Worm (Caenorhabditis elegans): ENCODE data around the gene F53C11.9.

The F53C11.9 gene

ce11 chrV:13751811-13752210 lies 26.0 kb upstream of the F53C11.9 start, which contains the start of gene cld-9:
TSS of gene cld-9 (minus strand) at chrV:13751891.
- TF ChIP-seq tbx-37 (GFP tag; conservative IDR thresholded peaks at IDR 0.05): no peak
- TF ChIP-seq tbx-11 (GFP tag; IDR thresholded peaks at IDR 0.05): no peak

DNA sequence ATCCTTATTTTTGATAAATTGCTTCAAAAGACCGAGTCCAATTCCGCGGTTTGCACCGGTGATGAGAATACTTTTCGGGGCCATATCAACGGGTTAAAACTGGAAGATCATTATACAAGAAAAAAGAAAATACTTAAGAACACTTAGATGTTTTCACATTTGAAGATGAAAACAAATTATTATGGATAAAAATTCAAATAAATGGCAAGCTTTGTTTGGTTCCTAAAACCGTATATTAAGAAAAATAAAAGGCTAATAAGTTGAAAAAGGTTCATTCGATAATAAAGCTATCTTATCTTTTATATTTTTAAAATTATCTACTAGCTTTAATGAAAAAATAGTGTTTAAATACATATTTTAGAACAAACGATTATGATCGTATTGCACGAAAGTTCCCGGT lies 24.3 kb upstream of the F53C11.9 start, which contains the start of gene F20G2.1:
F20G2.1 (minus strand) TSS at position 101 of the 400 bp plus-strand sequence.
- TF ChIP-seq tbx-37 (GFP tag; conservative IDR thresholded peaks at IDR 0.05) (no peak), aly-1 (tag; optimal IDR thresholded peaks at IDR 0.05) (no peak), ama-1 (optimal IDR thresholded peaks at IDR 0.05) (no peak), pes-1 (GFP tag; IDR thresholded peaks at IDR 0.05) (no peak), flt-1 (GFP tag; IDR thresholded peaks at IDR 0.05) (no peak), ceh-36 (tag; optimal IDR thresholded peaks at IDR 0.05) (no peak), tra-4 (tag; optimal IDR thresholded peaks at IDR 0.05) (no peak), F13C5.2 (tag; optimal IDR thresholded peaks at IDR 0.05) (no peak), B0310.2 (tag; optimal IDR thresholded peaks at IDR 0.05) (no peak), hmbx-1 (tag; optimal IDR thresholded peaks at IDR 0.05) (no peak), ceh-13 (GFP tag; optimal IDR thresholded peaks at IDR 0.05) (no peak), scrt-1 (GFP tag; IDR thresholded peaks at IDR 0.05) (no peak), tbx-11 (GFP tag; IDR thresholded peaks at IDR 0.05) (no peak), hmg-4 (GFP tag; optimal IDR thresholded peaks at IDR 0.05) (no peak), hnd-1 (tag; optimal IDR thresholded peaks at IDR 0.05) (no peak), ets-7 (tag; optimal IDR thresholded peaks at IDR 0.05) (no peak)

DNA sequence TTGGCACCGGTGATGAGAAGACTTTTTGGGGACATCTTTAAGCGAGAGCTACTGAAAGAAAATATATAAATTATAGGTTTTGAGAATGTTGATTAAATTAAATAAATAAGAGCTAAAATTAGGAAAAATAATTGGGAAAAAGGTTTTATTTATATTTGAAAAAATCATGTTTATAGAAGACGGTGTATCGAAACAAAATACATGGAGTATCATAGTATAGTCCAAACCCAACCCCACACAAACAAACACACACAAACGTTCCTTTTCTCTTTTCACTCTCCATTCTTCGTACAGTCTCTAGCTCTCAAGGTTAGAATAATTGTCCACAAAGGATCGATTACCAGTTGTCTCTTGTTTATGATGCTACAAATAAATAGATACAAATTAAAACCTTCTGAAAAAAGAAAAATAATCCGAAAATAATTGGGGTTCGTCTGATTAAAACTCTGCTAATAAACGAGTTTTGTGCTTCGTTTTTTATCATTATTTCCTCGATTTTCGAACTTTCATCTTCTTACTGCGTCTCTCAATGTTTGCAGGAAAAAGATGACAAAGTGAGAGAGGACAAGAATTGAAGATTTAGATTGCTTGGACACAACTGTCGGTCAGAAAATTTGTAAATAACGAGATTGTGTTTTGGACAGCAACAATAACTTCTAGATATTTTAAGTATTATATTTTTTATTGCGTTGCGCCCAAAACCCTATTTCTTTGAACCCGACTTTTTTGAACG lies 21.3 kb upstream of the F53C11.9 start, which contains the start of gene F20G2.2:
F20G2.2 (minus strand) TSS at position 51 of the 733 bp plus-strand sequence.
- TF ChIP-seq ets-7 (tag; optimal IDR thresholded peaks at IDR 0.05) (no peak), ceh-36 (tag; optimal IDR thresholded peaks at IDR 0.05) (no peak), tbx-37 (GFP tag; conservative IDR thresholded peaks at IDR 0.05) (no peak), F13C5.2 (tag; optimal IDR thresholded peaks at IDR 0.05) (no peak), ceh-13 (GFP tag; optimal IDR thresholded peaks at IDR 0.05) (no peak)

DNA sequence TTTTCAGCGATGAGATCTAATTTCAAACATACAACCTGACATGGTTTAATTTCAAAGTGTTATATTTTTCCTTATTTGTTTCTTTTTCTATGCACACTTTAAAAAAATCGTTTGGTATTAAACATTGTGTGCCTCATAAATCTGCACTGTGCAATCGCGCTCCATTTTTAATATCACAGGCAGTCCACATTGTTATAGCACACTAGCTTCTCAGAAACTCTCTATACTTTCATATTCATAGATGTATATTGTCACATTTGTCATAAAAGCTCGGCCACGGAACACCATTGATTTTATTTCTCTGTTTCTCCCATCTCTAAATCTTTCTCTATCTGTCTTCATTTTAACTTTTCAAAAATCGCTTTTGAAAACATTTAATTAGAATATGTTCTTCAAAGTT lies 20.5 kb upstream of the F53C11.9 start:
- TF ChIP-seq tbx-37 (GFP tag; conservative IDR thresholded peaks at IDR 0.05): no peak
- no peak for TF ChIP-seq scrt-1 (GFP tag; IDR thresholded peaks at IDR 0.05)
- no peak for TF ChIP-seq hmbx-1 (tag; optimal IDR thresholded peaks at IDR 0.05)
- TF ChIP-seq tbx-11 (GFP tag; IDR thresholded peaks at IDR 0.05): no peak
- no peak for TF ChIP-seq aly-1 (tag; optimal IDR thresholded peaks at IDR 0.05)
- TF ChIP-seq ceh-13 (GFP tag; optimal IDR thresholded peaks at IDR 0.05): no peak
- no peak for TF ChIP-seq F13C5.2 (tag; optimal IDR thresholded peaks at IDR 0.05)
- no peak for TF ChIP-seq ama-1 (optimal IDR thresholded peaks at IDR 0.05)
- no peak for TF ChIP-seq ets-7 (tag; optimal IDR thresholded peaks at IDR 0.05)
- TF ChIP-seq tra-4 (tag; optimal IDR thresholded peaks at IDR 0.05): no peak

DNA sequence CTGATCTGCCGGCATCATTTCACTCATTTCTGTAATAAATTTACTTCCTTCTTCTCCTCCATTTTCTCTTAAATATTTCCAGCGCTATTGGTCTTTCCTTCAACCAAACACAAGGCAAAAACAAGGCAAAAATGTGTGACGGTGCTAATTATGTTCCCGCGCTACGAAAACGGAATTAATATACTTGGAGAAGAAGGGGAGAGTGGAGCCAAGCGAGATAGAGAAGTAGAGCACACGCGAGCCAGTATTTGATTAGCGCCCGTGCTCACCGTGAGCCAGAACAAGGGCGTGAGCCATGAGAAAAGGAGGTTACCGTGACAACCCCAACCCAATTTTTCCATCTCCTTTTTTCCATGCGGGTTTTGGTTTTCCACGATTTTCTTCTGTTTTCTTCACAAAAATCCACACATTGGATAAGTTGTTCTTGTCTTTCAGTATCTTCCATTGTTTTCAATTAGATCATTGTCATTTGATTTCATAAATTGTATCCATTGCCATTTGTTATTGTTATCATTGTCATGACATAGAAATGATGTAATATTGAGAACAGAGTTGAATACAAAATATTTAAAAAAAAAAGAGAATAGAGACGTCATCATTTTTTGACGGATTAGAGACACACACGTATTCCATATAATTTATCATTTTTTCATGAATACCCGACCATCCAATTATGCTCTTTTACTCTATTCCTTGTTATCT lies 15.2 kb upstream of the F53C11.9 start, which contains the start of gene F20G2.6:
F20G2.6 (plus strand) TSS at position 652 of the 702 bp plus-strand sequence.
- TF ChIP-seq tbx-37 (GFP tag; conservative IDR thresholded peaks at IDR 0.05) (no peak), B0310.2 (tag; optimal IDR thresholded peaks at IDR 0.05) (no peak), sea-1 (GFP tag; conservative IDR thresholded peaks at IDR 0.05) (no peak), ets-7 (tag; optimal IDR thresholded peaks at IDR 0.05) (no peak), pes-1 (GFP tag; IDR thresholded peaks at IDR 0.05) (no peak), aly-1 (tag; optimal IDR thresholded peaks at IDR 0.05) (no peak), ama-1 (optimal IDR thresholded peaks at IDR 0.05) (no peak), ceh-36 (tag; optimal IDR thresholded peaks at IDR 0.05) (no peak), scrt-1 (GFP tag; IDR thresholded peaks at IDR 0.05) (no peak), tbx-11 (GFP tag; IDR thresholded peaks at IDR 0.05) (no peak)

ce11 chrV:13763723-13764122 lies 14.1 kb upstream of the F53C11.9 start:
- no peak for TF ChIP-seq tbx-37 (GFP tag; conservative IDR thresholded peaks at IDR 0.05)
- TF ChIP-seq flt-1 (GFP tag; IDR thresholded peaks at IDR 0.05): no peak
- no peak for TF ChIP-seq F13C5.2 (tag; optimal IDR thresholded peaks at IDR 0.05)
- no peak for TF ChIP-seq B0310.2 (tag; optimal IDR thresholded peaks at IDR 0.05)
- TF ChIP-seq ceh-13 (GFP tag; optimal IDR thresholded peaks at IDR 0.05): no peak
- no peak for TF ChIP-seq ets-7 (tag; optimal IDR thresholded peaks at IDR 0.05)
- no peak for TF ChIP-seq hmg-4 (GFP tag; optimal IDR thresholded peaks at IDR 0.05)
- no peak for TF ChIP-seq hmbx-1 (tag; optimal IDR thresholded peaks at IDR 0.05)
- TF ChIP-seq pes-1 (GFP tag; IDR thresholded peaks at IDR 0.05): no peak
- TF ChIP-seq aly-1 (tag; optimal IDR thresholded peaks at IDR 0.05): no peak
- TF ChIP-seq tbx-11 (GFP tag; IDR thresholded peaks at IDR 0.05): no peak
- no peak for TF ChIP-seq sea-1 (GFP tag; conservative IDR thresholded peaks at IDR 0.05)
- TF ChIP-seq hnd-1 (tag; optimal IDR thresholded peaks at IDR 0.05): no peak
- no peak for TF ChIP-seq tra-4 (tag; optimal IDR thresholded peaks at IDR 0.05)
- TF ChIP-seq ceh-36 (tag; optimal IDR thresholded peaks at IDR 0.05): no peak
- no peak for TF ChIP-seq scrt-1 (GFP tag; IDR thresholded peaks at IDR 0.05)
- TF ChIP-seq ama-1 (optimal IDR thresholded peaks at IDR 0.05): no peak

DNA sequence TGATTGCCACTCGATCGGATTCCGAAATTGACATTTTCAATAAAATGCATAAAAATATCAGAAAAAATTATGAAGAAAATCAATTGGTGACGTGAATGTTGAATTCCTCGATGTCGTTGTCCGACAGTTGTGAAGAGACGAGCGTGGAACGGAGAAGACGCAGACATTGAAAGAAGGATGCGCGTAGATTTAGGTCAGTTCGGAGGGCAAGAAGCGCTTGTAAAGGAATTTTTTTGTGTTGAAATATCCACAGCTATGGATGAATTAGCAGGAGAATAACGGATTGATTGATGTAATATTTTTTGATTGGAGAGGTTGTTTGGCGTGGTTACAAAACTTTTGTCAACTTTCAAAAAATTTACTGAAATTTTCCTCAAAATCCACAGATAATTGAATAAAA lies 9.4 kb upstream of the F53C11.9 start, which contains the start of gene F20G2.3:
F20G2.3 (minus strand) TSS at position 101 of the 400 bp plus-strand sequence.
- TF ChIP-seq scrt-1 (GFP tag; IDR thresholded peaks at IDR 0.05) (no peak), B0310.2 (tag; optimal IDR thresholded peaks at IDR 0.05) (no peak)

All from whole organism, early embryonic.